Worm (Caenorhabditis elegans) whole organism, late embryonic: ENCODE measurements around the gene F54D8.10.

Experiments used
- C08G9.2 ChIP-seq: sonication (generic microtip); optimal IDR thresholded peaks from 2 replicates; lab custom pipeline; 2016; ENCODE audit warnings: mild to moderate bottlenecking, missing genetic modification characterization, moderate library complexity, missing compliant biosample characterization
- C38D4.7 ChIP-seq: fragments of 200-800 bp; sonication (Bioruptor generic); optimal IDR thresholded peaks from 2 replicates; lab custom pipeline; 2018; ENCODE audit warnings: mild to moderate bottlenecking, missing genetic modification characterization, moderate library complexity, missing compliant biosample characterization
- K02D7.2 ChIP-seq: sonication (generic microtip); optimal IDR thresholded peaks from 2 replicates; lab custom pipeline; 2017; ENCODE audit warnings: mild to moderate bottlenecking, missing genetic modification characterization, missing compliant biosample characterization
- T23F11.4 ChIP-seq: fragments of 200-800 bp; sonication (Bioruptor generic); optimal IDR thresholded peaks from 2 replicates; lab custom pipeline; 2018; ENCODE audit warnings: mild to moderate bottlenecking, missing genetic modification characterization, missing compliant biosample characterization
- ahr-1 ChIP-seq: sonication (generic microtip); optimal IDR thresholded peaks from 2 replicates; lab custom pipeline; 2016; ENCODE audit warnings: missing genetic modification characterization, missing compliant biosample characterization
- ama-1 ChIP-seq: fragments of 150-350 bp; optimal IDR thresholded peaks from 2 replicates; lab custom pipeline; 2014
- ceh-19 ChIP-seq: fragments of 200-800 bp; sonication (Bioruptor generic); optimal IDR thresholded peaks from 2 replicates; lab custom pipeline; 2018; ENCODE audit warnings: mild to moderate bottlenecking, missing genetic modification characterization, missing compliant biosample characterization
- ceh-2 ChIP-seq: sonication (generic microtip); optimal IDR thresholded peaks from 2 replicates; lab custom pipeline; 2016; ENCODE audit warnings: missing genotype, missing genetic modification characterization, missing compliant biosample characterization
- ceh-22 ChIP-seq: sonication (generic microtip); optimal IDR thresholded peaks from 2 replicates; lab custom pipeline; 2017; ENCODE audit warnings: missing biosample characterization, missing genetic modification characterization
- ceh-24 ChIP-seq: sonication (generic microtip); optimal IDR thresholded peaks from 2 replicates; lab custom pipeline; 2016; ENCODE audit warnings: mild to moderate bottlenecking, missing genetic modification characterization, missing compliant biosample characterization
- ceh-31 ChIP-seq: sonication (generic microtip); optimal IDR thresholded peaks from 2 replicates; lab custom pipeline; 2016; ENCODE audit warnings: missing genetic modification characterization, missing compliant biosample characterization
- ceh-34 ChIP-seq: sonication (generic microtip); optimal IDR thresholded peaks from 2 replicates; lab custom pipeline; 2016; ENCODE audit warnings: mild to moderate bottlenecking, missing genetic modification characterization, missing compliant biosample characterization
- ceh-45 ChIP-seq: fragments of 200-800 bp; sonication (Bioruptor generic); IDR thresholded peaks from 2 replicates; pipeline ENCODE4 v1.3.6; 2022; ENCODE audit warnings: missing genetic modification reagents, missing genetic modification characterization, missing compliant biosample characterization
- ceh-48 ChIP-seq: sonication (generic microtip); optimal IDR thresholded peaks from 2 replicates; lab custom pipeline; 2016; ENCODE audit warnings: missing genetic modification characterization, inconsistent platforms, missing compliant biosample characterization
- ceh-9 ChIP-seq: sonication (generic microtip); optimal IDR thresholded peaks from 2 replicates; lab custom pipeline; 2016; ENCODE audit warnings: mild to moderate bottlenecking, missing genetic modification characterization, inconsistent platforms, missing compliant biosample characterization
- che-1 ChIP-seq: sonication (generic microtip); optimal IDR thresholded peaks from 2 replicates; lab custom pipeline; 2016; ENCODE audit warnings: mild to moderate bottlenecking, missing genetic modification characterization, missing compliant biosample characterization
- dmd-4 ChIP-seq: sonication (generic microtip); optimal IDR thresholded peaks from 2 replicates; lab custom pipeline; 2016; ENCODE audit warnings: borderline replicate concordance, missing genetic modification characterization, missing compliant biosample characterization
- dve-1 ChIP-seq: sonication (generic microtip); optimal IDR thresholded peaks from 2 replicates; lab custom pipeline; 2017; ENCODE audit warnings: antibody characterized with exemption, mild to moderate bottlenecking, missing genetic modification characterization, missing compliant biosample characterization
- ets-4 ChIP-seq: sonication (generic microtip); optimal IDR thresholded peaks from 2 replicates; lab custom pipeline; 2016; ENCODE audit warnings: missing genetic modification characterization, missing compliant biosample characterization
- eyg-1 ChIP-seq: sonication (generic microtip); optimal IDR thresholded peaks from 2 replicates; lab custom pipeline; 2016; ENCODE audit warnings: missing genotype, missing genetic modification characterization, missing compliant biosample characterization
- fkh-10 ChIP-seq: fragments of 150-350 bp; optimal IDR thresholded peaks from 2 replicates; lab custom pipeline; 2014; ENCODE audit warnings: missing biosample characterization, missing genetic modification reagents, missing genetic modification characterization
- fkh-6 ChIP-seq: sonication (generic microtip); optimal IDR thresholded peaks from 2 replicates; lab custom pipeline; 2016; ENCODE audit warnings: missing genetic modification characterization, missing compliant biosample characterization
- gmeb-2 ChIP-seq: sonication (generic microtip); optimal IDR thresholded peaks from 2 replicates; lab custom pipeline; 2016; ENCODE audit warnings: missing genetic modification characterization, inconsistent platforms, missing compliant biosample characterization
- hlh-13 ChIP-seq: fragments of 200-800 bp; sonication (Bioruptor generic); optimal IDR thresholded peaks from 2 replicates; lab custom pipeline; 2018; ENCODE audit warnings: mild to moderate bottlenecking, missing genetic modification characterization, missing compliant biosample characterization
- hlh-15 ChIP-seq: sonication (generic microtip); optimal IDR thresholded peaks from 2 replicates; lab custom pipeline; 2016; ENCODE audit warnings: missing genetic modification characterization, missing compliant biosample characterization
- hlh-30 ChIP-seq: sonication (generic microtip); optimal IDR thresholded peaks from 2 replicates; lab custom pipeline; 2017; ENCODE audit warnings: antibody characterized with exemption, missing genetic modification characterization, missing compliant biosample characterization; ENCODE audit not compliant: insufficient read depth
- hlh-6 ChIP-seq: sonication (generic microtip); optimal IDR thresholded peaks from 2 replicates; lab custom pipeline; 2016; ENCODE audit warnings: missing genotype, missing genetic modification characterization, missing compliant biosample characterization
- hlh-8 ChIP-seq: sonication (generic microtip); optimal IDR thresholded peaks from 2 replicates; lab custom pipeline; 2016; ENCODE audit warnings: missing genotype, missing genetic modification characterization, missing compliant biosample characterization
- lim-6 ChIP-seq: sonication (generic microtip); optimal IDR thresholded peaks from 2 replicates; lab custom pipeline; 2016; ENCODE audit warnings: missing genetic modification characterization, missing compliant biosample characterization
- madf-2 ChIP-seq: sonication (generic microtip); optimal IDR thresholded peaks from 2 replicates; lab custom pipeline; 2017; ENCODE audit warnings: missing genetic modification characterization, missing compliant biosample characterization
- mec-3 ChIP-seq: sonication (generic microtip); optimal IDR thresholded peaks from 2 replicates; lab custom pipeline; 2016; ENCODE audit warnings: borderline replicate concordance, missing genetic modification characterization, missing compliant biosample characterization
- nhr-11 ChIP-seq: fragments of 150-350 bp; optimal IDR thresholded peaks from 2 replicates; lab custom pipeline; 2014; ENCODE audit warnings: missing biosample characterization, missing genetic modification characterization
- nhr-232 ChIP-seq: sonication (generic microtip); optimal IDR thresholded peaks from 2 replicates; lab custom pipeline; 2016; ENCODE audit warnings: missing genetic modification characterization, missing compliant biosample characterization
- npax-4 ChIP-seq: sonication (generic microtip); optimal IDR thresholded peaks from 2 replicates; lab custom pipeline; 2016; ENCODE audit warnings: missing genetic modification characterization, missing compliant biosample characterization
- odd-2 ChIP-seq: sonication (generic microtip); optimal IDR thresholded peaks from 2 replicates; lab custom pipeline; 2017; ENCODE audit warnings: antibody characterized with exemption, mild to moderate bottlenecking, missing genetic modification characterization, missing compliant biosample characterization
- pat-9 ChIP-seq: fragments of 200-800 bp; sonication (Bioruptor generic); optimal IDR thresholded peaks from 2 replicates; lab custom pipeline; 2018; ENCODE audit warnings: mild to moderate bottlenecking, missing genetic modification characterization, moderate library complexity, missing compliant biosample characterization
- pha-2 ChIP-seq: sonication (generic microtip); optimal IDR thresholded peaks from 2 replicates; lab custom pipeline; 2017; ENCODE audit warnings: mild to moderate bottlenecking, missing genetic modification characterization, missing compliant biosample characterization
- pha-4 ChIP-seq: fragments of 150-350 bp; optimal IDR thresholded peaks from 2 replicates; lab custom pipeline; 2018; ENCODE audit warnings: missing biosample characterization, missing genetic modification reagents, missing genetic modification characterization
- pqm-1 ChIP-seq: sonication (generic microtip); optimal IDR thresholded peaks from 2 replicates; lab custom pipeline; 2016; ENCODE audit warnings: missing genetic modification characterization, missing compliant biosample characterization
- ref-2 ChIP-seq: sonication (generic microtip); optimal IDR thresholded peaks from 2 replicates; lab custom pipeline; 2016; ENCODE audit warnings: missing genetic modification characterization, missing compliant biosample characterization
- sdc-2 ChIP-seq: sonication (generic microtip); optimal IDR thresholded peaks from 2 replicates; lab custom pipeline; 2016; ENCODE audit warnings: missing genotype, missing genetic modification characterization, missing compliant biosample characterization
- sox-4 ChIP-seq: sonication (generic microtip); optimal IDR thresholded peaks from 2 replicates; lab custom pipeline; 2017; ENCODE audit warnings: mild to moderate bottlenecking, missing genetic modification characterization, inconsistent platforms, missing compliant biosample characterization
- syd-9 ChIP-seq: sonication (generic microtip); optimal IDR thresholded peaks from 2 replicates; lab custom pipeline; 2016; ENCODE audit warnings: mild to moderate bottlenecking, missing genetic modification characterization, moderate library complexity, missing compliant biosample characterization
- tbx-2 ChIP-seq: sonication (generic microtip); optimal IDR thresholded peaks from 2 replicates; lab custom pipeline; 2016; ENCODE audit warnings: missing genetic modification characterization, missing compliant biosample characterization
- tbx-7 ChIP-seq: sonication (generic microtip); optimal IDR thresholded peaks from 2 replicates; lab custom pipeline; 2016; ENCODE audit warnings: missing genotype, missing genetic modification characterization, missing compliant biosample characterization
- unc-3 ChIP-seq, 2 experiments: fragments of 200-800 bp in 1 of 2; sonication (Bioruptor generic) in 1 of 2; sonication (generic microtip) in 1 of 2; conservative IDR thresholded peaks in 1 of 2; optimal IDR thresholded peaks in 1 of 2; 2 replicates each; pipeline versions ENCODE4 v1.3.6 to Lab custom; 2016 to 2022; ENCODE audit warnings: missing compliant biosample characterization in 2 of 2, missing genetic modification characterization in 2 of 2, missing genetic modification reagents in 1 of 2
- unc-42 ChIP-seq: sonication (generic microtip); optimal IDR thresholded peaks from 2 replicates; lab custom pipeline; 2016; ENCODE audit warnings: missing genotype, missing genetic modification characterization, missing compliant biosample characterization
- unc-55 ChIP-seq: sonication (generic microtip); optimal IDR thresholded peaks from 2 replicates; lab custom pipeline; 2017; ENCODE audit warnings: missing biosample characterization, missing genetic modification reagents, missing genetic modification characterization
- unc-86 ChIP-seq: sonication (generic microtip); optimal IDR thresholded peaks from 2 replicates; lab custom pipeline; 2016; ENCODE audit warnings: missing genetic modification characterization, missing compliant biosample characterization
- zip-5 ChIP-seq: sonication (generic microtip); optimal IDR thresholded peaks from 2 replicates; lab custom pipeline; 2016; ENCODE audit warnings: missing genetic modification characterization, missing compliant biosample characterization

The F54D8.10 gene

ce11 chrIII:5080700-5081572, 13.7 kb upstream of the F54D8.10 start (continued):
- no peak for TF ChIP-seq ama-1 (lab: Kevin White, UChicago)
- TF ChIP-seq unc-42 (tag; lab: Kevin White, UChicago), result peak; percentile 61
- TF ChIP-seq ceh-31 (tag; lab: Kevin White, UChicago), result peak; percentile 25
- TF ChIP-seq C38D4.7 (GFP tag; lab: Kevin White, UChicago), result peak; percentile 73
- peak; percentile 4 for TF ChIP-seq pqm-1 (tag; lab: Kevin White, UChicago)
- no peak for TF ChIP-seq hlh-8 (tag; lab: Kevin White, UChicago)
- no peak for TF ChIP-seq eyg-1 (tag; lab: Kevin White, UChicago)
- peak; percentile 60 for TF ChIP-seq ceh-2 (tag; lab: Kevin White, UChicago)
- TF ChIP-seq ahr-1 (tag; lab: Kevin White, UChicago), result peak; percentile 15
- peak; percentile 26 for TF ChIP-seq tbx-7 (tag; lab: Kevin White, UChicago)
- TF ChIP-seq T23F11.4 (GFP tag; lab: Kevin White, UChicago), result peak; percentile 28
- no peak for TF ChIP-seq dmd-4 (tag; lab: Kevin White, UChicago)
- TF ChIP-seq sox-4 (tag; lab: Kevin White, UChicago), result peak; percentile 57
- peak; percentile 78 for TF ChIP-seq fkh-6 (tag; lab: Kevin White, UChicago)
- TF ChIP-seq ceh-22 (tag; lab: Kevin White, UChicago), result no peak
- TF ChIP-seq hlh-6, result peak; percentile 69
- TF ChIP-seq pat-9, result peak; percentile 44
- TF ChIP-seq ceh-19 (GFP tag; lab: Kevin White, UChicago), result peak; percentile 73
- peak; percentile 5 for TF ChIP-seq lim-6 (tag; lab: Kevin White, UChicago)
- peak; percentile 44 for TF ChIP-seq ceh-34 (tag; lab: Kevin White, UChicago)
- TF ChIP-seq nhr-232 (tag; lab: Kevin White, UChicago), result peak; percentile 57
- TF ChIP-seq fkh-10 (GFP tag; lab: Kevin White, UChicago), result no peak
- TF ChIP-seq odd-2 (tag; lab: Kevin White, UChicago), result no peak
- peak; percentile 14 for TF ChIP-seq ceh-9 (tag; lab: Kevin White, UChicago)
- peak; percentile 75 for TF ChIP-seq ref-2
- TF ChIP-seq ceh-24 (tag; lab: Kevin White, UChicago), result peak; percentile 54
- peak; percentile 29 for TF ChIP-seq npax-4 (tag; lab: Kevin White, UChicago)
- TF ChIP-seq syd-9 (tag; lab: Kevin White, UChicago), result no peak
- TF ChIP-seq K02D7.2 (tag; lab: Kevin White, UChicago), result peak; percentile 65
- no peak for TF ChIP-seq ceh-48 (tag; lab: Kevin White, UChicago)
- TF ChIP-seq ets-4 (tag; lab: Kevin White, UChicago), result peak; percentile 82
- TF ChIP-seq pha-2 (tag; lab: Kevin White, UChicago), result peak; percentile 66
- TF ChIP-seq C08G9.2 (tag; lab: Kevin White, UChicago), result peak; percentile 39
- TF ChIP-seq ceh-45 (GFP tag; lab: Robert Waterston, UW), result peak; percentile 71
- TF ChIP-seq unc-3 (GFP tag; conservative IDR thresholded peaks at IDR 0.05; lab: Robert Waterston, UW), result 0 out of 2 replicates have a peak, but pooled peaks have one; percentile 52
- TF ChIP-seq unc-3 (tag; optimal IDR thresholded peaks at IDR 0.05; lab: Kevin White, UChicago), result peak; percentile 25
- TF ChIP-seq zip-5 (tag; lab: Kevin White, UChicago), result peak; percentile 72
- peak; percentile 67 for TF ChIP-seq che-1
- no peak for TF ChIP-seq pha-4
- TF ChIP-seq hlh-30, result no peak
- no peak for TF ChIP-seq mec-3 (tag; lab: Kevin White, UChicago)
- peak; percentile 46 for TF ChIP-seq sdc-2 (tag; lab: Kevin White, UChicago)
- no peak for TF ChIP-seq unc-55 (GFP tag; lab: Kevin White, UChicago)
- peak; percentile 47 for TF ChIP-seq hlh-13
- no peak for TF ChIP-seq hlh-15 (tag; lab: Kevin White, UChicago)
- TF ChIP-seq madf-2 (tag; lab: Kevin White, UChicago), result peak; percentile 58
- TF ChIP-seq unc-86 (tag; lab: Kevin White, UChicago), result peak; percentile 57
- TF ChIP-seq tbx-2 (tag; lab: Kevin White, UChicago), result peak; percentile 68
- peak; percentile 29 for TF ChIP-seq gmeb-2 (tag; lab: Kevin White, UChicago)
- TF ChIP-seq nhr-11 (tag; lab: Kevin White, UChicago), result no peak
- TF ChIP-seq dve-1, result peak; percentile 53
